Worm (Caenorhabditis elegans) whole organism, L1 larva: ENCODE results near the gene F22E5.13.
"Not testable (repeated sequence)": the region's sequence is repeated elsewhere in the genome, so short reads cannot be mapped to it uniquely, and the experiment has no call there.

ENCODE experiments used
- ces-1 ChIP-seq: fragments of 150-350 bp; optimal IDR thresholded peaks from 2 replicates; lab custom pipeline; 2014; ENCODE audit warnings: missing biosample characterization, missing genetic modification reagents, missing genetic modification characterization
- egl-27 ChIP-seq, 2 experiments: fragments of 150-350 bp in 1 of 2; sonication (generic microtip); optimal IDR thresholded peaks; 3 replicates each; lab custom pipeline; 2017 to 2018; ENCODE audit warnings: missing biosample characterization in 2 of 2, missing genetic modification characterization in 2 of 2, missing genetic modification reagents in 2 of 2
- elt-3 ChIP-seq, 6 experiments: fragments of 150-350 bp in 1 of 6; sonication (generic microtip); optimal IDR thresholded peaks; 2 replicates each; lab custom pipeline; 2017 to 2018; ENCODE audit warnings: missing biosample characterization in 6 of 6, missing genetic modification characterization in 6 of 6, inconsistent platforms in 1 of 6
- lin-39 ChIP-seq: fragments of 150-350 bp; optimal IDR thresholded peaks from 2 replicates; lab custom pipeline; 2014; ENCODE audit warnings: missing biosample characterization, missing genetic modification reagents, missing genetic modification characterization
- lsy-2 ChIP-seq, 2 experiments: fragments of 150-350 bp; optimal IDR thresholded peaks; 2 replicates each; lab custom pipeline; 2014; ENCODE audit warnings: missing biosample characterization in 2 of 2, missing genetic modification characterization in 2 of 2
- mdl-1 ChIP-seq, 2 experiments: fragments of 150-350 bp; optimal IDR thresholded peaks; 2 replicates each; lab custom pipeline; 2014 to 2017; ENCODE audit warnings: missing biosample characterization in 2 of 2, missing genetic modification characterization in 2 of 2, inconsistent platforms in 1 of 2
- nhr-11 ChIP-seq: fragments of 150-350 bp; optimal IDR thresholded peaks from 2 replicates; lab custom pipeline; 2014; ENCODE audit warnings: missing biosample characterization, missing genetic modification characterization
- nhr-12 ChIP-seq: sonication (generic microtip); optimal IDR thresholded peaks from 2 replicates; lab custom pipeline; 2017; ENCODE audit warnings: missing biosample characterization, missing genetic modification characterization

DNA sequence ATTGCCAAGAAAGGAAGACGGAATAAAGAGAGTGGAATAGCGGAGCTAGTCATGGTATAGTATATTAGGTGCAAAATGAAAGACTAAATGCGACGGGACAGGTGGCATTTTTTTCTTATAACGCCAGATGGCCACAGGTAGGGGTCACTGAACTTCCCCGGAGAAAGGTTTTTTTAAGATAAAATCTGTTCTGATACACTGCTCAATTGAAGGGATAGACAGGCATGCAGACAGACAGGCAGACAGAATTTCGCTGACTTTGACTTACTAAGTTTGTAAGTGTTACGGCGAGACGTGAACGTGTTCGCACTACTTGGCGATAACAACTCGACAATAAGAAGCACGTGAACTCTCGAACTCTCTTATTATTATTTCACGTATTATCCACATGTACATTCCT lies 24.1 kb upstream of the F22E5.13 start, which contains the start of the genes F22E5.20 and F22E5.1:
- not testable (repeated sequence) for TF ChIP-seq ces-1 (GFP tag; lab: Kevin White, UChicago); egl-27 (tag; optimal IDR thresholded peaks at IDR 0.05; lab: Kevin White, UChicago); lin-39 (tag; lab: Kevin White, UChicago); elt-3 (tag; optimal IDR thresholded peaks at IDR 0.05; lab: Kevin White, UChicago); mdl-1 (tag; optimal IDR thresholded peaks at IDR 0.05; lab: Kevin White, UChicago); nhr-11 (tag; lab: Kevin White, UChicago); lsy-2 (tag; optimal IDR thresholded peaks at IDR 0.05; lab: Kevin White, UChicago); nhr-12 (tag; lab: Kevin White, UChicago)
